Worm (Caenorhabditis elegans): ENCODE data around the gene C29F7.1.

DNA sequence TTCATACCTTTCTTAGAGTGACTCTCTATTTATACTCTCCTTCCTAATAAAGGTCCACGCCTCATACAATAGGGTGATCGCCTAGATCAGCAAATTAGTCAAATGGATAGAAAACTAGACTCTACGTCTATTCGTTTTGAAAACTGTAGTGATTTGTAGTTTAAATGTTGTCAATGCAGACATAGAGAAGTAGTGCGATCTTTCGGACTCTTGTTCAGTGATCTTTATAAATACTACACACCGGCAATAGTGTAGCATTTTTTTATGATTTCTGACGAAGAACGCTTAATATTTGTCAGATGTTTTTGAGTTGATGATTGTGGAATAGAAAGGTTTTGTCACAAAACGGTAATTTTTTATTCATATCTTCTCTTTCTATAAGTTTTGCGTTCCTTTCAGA is 1.6 kb downstream of the C29F7.1 start:
- no peak for TF ChIP-seq dmd-4 (tag; optimal IDR thresholded peaks at IDR 0.05)
- TF ChIP-seq fos-1 (tag; optimal IDR thresholded peaks at IDR 0.05), result no peak
- no peak for TF ChIP-seq unc-62 (GFP tag; optimal IDR thresholded peaks at IDR 0.05)
- TF ChIP-seq ama-1 (optimal IDR thresholded peaks at IDR 0.05), result no peak
- no peak for TF ChIP-seq ceh-82 (tag; optimal IDR thresholded peaks at IDR 0.05)
- no peak for TF ChIP-seq elt-1 (tag; optimal IDR thresholded peaks at IDR 0.05)
- TF ChIP-seq snpc-4 (tag; optimal IDR thresholded peaks at IDR 0.05), result no peak
- TF ChIP-seq lin-13 (GFP tag; optimal IDR thresholded peaks at IDR 0.05), result no peak
- no peak for TF ChIP-seq ztf-4 (tag; optimal IDR thresholded peaks at IDR 0.05)
- no peak for TF ChIP-seq elt-3 (tag; optimal IDR thresholded peaks at IDR 0.05)
- TF ChIP-seq mab-5 (tag; optimal IDR thresholded peaks at IDR 0.05), result no peak
- no peak for TF ChIP-seq ZK546.5 (tag; optimal IDR thresholded peaks at IDR 0.05)
- TF ChIP-seq lsy-2 (tag; optimal IDR thresholded peaks at IDR 0.05), result no peak
- no peak for TF ChIP-seq nhr-237 (tag; optimal IDR thresholded peaks at IDR 0.05)
